Worm (Caenorhabditis elegans) whole organism, L3 larva: ENCODE results near the gene rpoa-1.

Experiments used
- ceh-16 ChIP-seq: sonication (generic microtip); optimal IDR thresholded peaks from 2 replicates; lab custom pipeline; 2017; ENCODE audit warnings: missing biosample characterization, missing genetic modification characterization
- elt-2 ChIP-seq: sonication (generic microtip); optimal IDR thresholded peaks from 2 replicates; lab custom pipeline; 2016; ENCODE audit warnings: missing genetic modification reagents, mild to moderate bottlenecking, missing genetic modification characterization, missing compliant biosample characterization
- fkh-10 ChIP-seq: sonication (generic microtip); optimal IDR thresholded peaks from 2 replicates; lab custom pipeline; 2017; ENCODE audit warnings: missing biosample characterization, missing genetic modification reagents, missing genetic modification characterization
- hmg-11 ChIP-seq: sonication (generic microtip); optimal IDR thresholded peaks from 2 replicates; lab custom pipeline; 2016; ENCODE audit warnings: missing genetic modification characterization, missing compliant biosample characterization
- jun-1 ChIP-seq: fragments of 150-350 bp; optimal IDR thresholded peaks from 2 replicates; lab custom pipeline; 2014; ENCODE audit warnings: missing biosample characterization, missing genetic modification reagents, missing genetic modification characterization
- nhr-237 ChIP-seq: fragments of 150-350 bp; optimal IDR thresholded peaks from 2 replicates; lab custom pipeline; 2014; ENCODE audit warnings: missing biosample characterization, missing genetic modification characterization
- nhr-76 ChIP-seq: fragments of 150-350 bp; sonication (generic microtip); optimal IDR thresholded peaks from 5 replicates; lab custom pipeline; 2014; ENCODE audit warnings: missing biosample characterization, missing genetic modification characterization
- nhr-77 ChIP-seq: fragments of 150-350 bp; optimal IDR thresholded peaks from 2 replicates; lab custom pipeline; 2014; ENCODE audit warnings: missing biosample characterization, missing genetic modification characterization
- unc-62 ChIP-seq: fragments of 150-350 bp; sonication (generic microtip); optimal IDR thresholded peaks from 4 replicates; lab custom pipeline; 2014; ENCODE audit warnings: missing biosample characterization, missing genetic modification reagents, missing genetic modification characterization
- ztf-4 ChIP-seq: fragments of 150-350 bp; optimal IDR thresholded peaks from 2 replicates; lab custom pipeline; 2014; ENCODE audit warnings: missing biosample characterization, missing genetic modification characterization

DNA sequence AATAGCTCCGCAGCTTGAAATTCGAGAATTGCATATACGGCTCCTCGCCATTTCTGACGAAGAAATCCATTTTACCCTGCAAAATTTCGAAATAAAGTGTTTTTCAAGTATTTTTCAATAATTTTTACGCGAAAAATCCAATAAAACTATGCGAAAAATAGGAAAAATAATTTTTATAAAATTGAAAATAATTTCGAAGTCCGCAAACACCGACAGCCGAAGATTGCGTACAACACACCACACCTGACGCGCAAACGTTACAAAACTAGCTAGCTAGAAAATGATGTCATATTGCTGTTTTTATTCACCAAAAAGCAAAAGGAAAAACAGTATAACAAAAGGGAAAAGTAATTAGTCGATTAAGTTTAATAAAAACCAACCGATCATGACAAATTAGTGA is at the start of gene rpoa-1:
- TF ChIP-seq nhr-76 (tag; lab: Kevin White, UChicago), result no peak
- no peak for TF ChIP-seq unc-62 (GFP tag; lab: Kevin White, UChicago)
- TF ChIP-seq ceh-16 (tag; lab: Kevin White, UChicago), result no peak
- no peak for TF ChIP-seq hmg-11 (tag; lab: Kevin White, UChicago)
- TF ChIP-seq ztf-4, result no peak
- TF ChIP-seq elt-2, result no peak
- TF ChIP-seq nhr-77 (tag; lab: Kevin White, UChicago), result no peak
- TF ChIP-seq fkh-10 (GFP tag; lab: Kevin White, UChicago), result no peak
- TF ChIP-seq nhr-237 (tag; lab: Kevin White, UChicago), result no peak
- no peak for TF ChIP-seq jun-1
